Worm (Caenorhabditis elegans) whole organism, L4/young adult: ENCODE data around the gene C34C6.9.

Experiments used
- W03F9.2 ChIP-seq: fragments of 150-350 bp; optimal IDR thresholded peaks from 2 replicates; lab custom pipeline; 2014; ENCODE audit warnings: missing biosample characterization, missing genetic modification characterization
- him-1 ChIP-seq: sonication (generic microtip); optimal IDR thresholded peaks from 2 replicates; lab custom pipeline; 2016; ENCODE audit warnings: missing genotype, missing genetic modification reagents, missing genetic modification characterization, missing compliant biosample characterization

ce11 chrII:8730281-8730680 is 44.6 kb downstream of the C34C6.9 start:
- no peak for TF ChIP-seq him-1 (tag; lab: Kevin White, UChicago)
- TF ChIP-seq W03F9.2 (tag; lab: Kevin White, UChicago) = no peak
